Fruit fly (Drosophila melanogaster): ENCODE data around the gene CG16989.

The CG16989 gene

DNA sequence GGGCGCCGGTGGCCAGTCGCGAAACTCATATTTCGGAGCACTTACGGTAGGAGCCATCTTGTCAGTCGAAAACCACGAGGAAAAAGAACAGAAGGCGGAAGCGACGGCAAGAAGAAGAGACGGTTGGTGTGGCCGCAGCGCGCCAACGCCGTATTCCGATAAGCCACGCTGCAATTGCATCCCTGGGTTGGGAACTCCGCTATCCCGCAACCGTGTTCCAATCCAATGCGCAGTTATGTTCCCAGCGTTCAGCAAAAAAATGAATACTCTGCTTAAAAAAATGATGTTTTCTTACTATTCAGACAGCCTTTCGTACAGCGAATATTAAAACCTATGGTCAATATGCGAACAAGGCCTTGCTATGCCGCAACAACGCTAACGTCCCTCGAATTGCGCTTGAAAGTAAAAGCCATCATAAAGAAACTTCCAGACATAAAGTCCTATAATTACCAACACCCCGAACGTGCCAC is 27.9 kb upstream of the CG16989 start, which contains the start of gene RpL22 (continued):
- TF ChIP-seq eyg (GFP tag; optimal IDR thresholded peaks at IDR 0.05) (peak; percentile 83), CG11696 (GFP tag; IDR thresholded peaks at IDR 0.05) (peak; percentile 61; the same call in 1 of the 2 replicates), her (GFP tag; optimal IDR thresholded peaks at IDR 0.05) (peak; percentile 94), Mrtf (GFP tag; IDR thresholded peaks at IDR 0.05) (peak; percentile 60; the same call in 2 of the 3 replicates), Sox102F (GFP tag; optimal IDR thresholded peaks at IDR 0.05) (peak; percentile 60), ATbp (GFP tag; optimal IDR thresholded peaks at IDR 0.05) (peak; percentile 90), Hr51 (GFP tag; optimal IDR thresholded peaks at IDR 0.05) (peak; percentile 61 to 89), Nf-YC (tag; optimal IDR thresholded peaks at IDR 0.05) (peak; percentile 77), ac (GFP tag; optimal IDR thresholded peaks at IDR 0.05) (peak; percentile 72), emc (GFP tag; optimal IDR thresholded peaks at IDR 0.05) (peak; percentile 92), Chrac-16 (GFP tag; optimal IDR thresholded peaks at IDR 0.05) (peak; percentile 51), Sin3A (optimal IDR thresholded peaks at IDR 0.05) (peak; percentile 80), CG7556 (GFP tag; optimal IDR thresholded peaks at IDR 0.05) (peak; percentile 70), Ets97D (GFP tag; optimal IDR thresholded peaks at IDR 0.05) (peak; percentile 100), Lhr (GFP tag; optimal IDR thresholded peaks at IDR 0.05) (peak; percentile 97), Dbx (GFP tag; IDR thresholded peaks at IDR 0.05) (peak; percentile 92), knrl (GFP tag; IDR thresholded peaks at IDR 0.05; ENCODE audit: partially characterized antibody) (peak; percentile 57; the same call in 2 of the 3 replicates), CG11093 (GFP tag; IDR thresholded peaks at IDR 0.05) (peak; percentile 52; the same call in 1 of the 3 replicates), bcd (GFP tag; optimal IDR thresholded peaks at IDR 0.05) (peak; percentile 94), insv (GFP tag; optimal IDR thresholded peaks at IDR 0.05) (peak in 1 of 2 experiments; percentile 80), Stat92E (GFP tag; optimal IDR thresholded peaks at IDR 0.05) (peak in 1 of 3 experiments; percentile 46), D19B (GFP tag; optimal IDR thresholded peaks at IDR 0.05) (peak; percentile 69), ind (GFP tag; optimal IDR thresholded peaks at IDR 0.05) (peak; percentile 71), YL-1 (GFP tag; optimal IDR thresholded peaks at IDR 0.05) (peak; percentile 96), ci (GFP tag; IDR thresholded peaks at IDR 0.05) (peak; percentile 97), Side (GFP tag; optimal IDR thresholded peaks at IDR 0.05) (peak; percentile 94), CG10462 (GFP tag; optimal IDR thresholded peaks at IDR 0.05) (peak; percentile 57), otp (GFP tag; IDR thresholded peaks at IDR 0.05) (peak; percentile 90), disco-r (GFP tag; optimal IDR thresholded peaks at IDR 0.05) (peak; percentile 85), HmgZ (tag; optimal IDR thresholded peaks at IDR 0.05) (peak; percentile 94), zen2 (GFP tag; IDR thresholded peaks at IDR 0.05; ENCODE audit: partially characterized antibody) (no peak), Hr78 (GFP tag; optimal IDR thresholded peaks at IDR 0.05) (peak in 1 of 2 experiments; percentile 25), toy (GFP tag; IDR thresholded peaks at IDR 0.05) (peak; percentile 61; the same call in 1 of the 2 replicates), phol (tag; optimal IDR thresholded peaks at IDR 0.05) (peak; percentile 91), mld (GFP tag; IDR thresholded peaks at IDR 0.05; ENCODE audit: partially characterized antibody) (no peak), CG9817 (tag; optimal IDR thresholded peaks at IDR 0.05) (peak; percentile 77), stwl (tag; optimal IDR thresholded peaks at IDR 0.05) (peak; percentile 59), CG13296 (GFP tag; optimal IDR thresholded peaks at IDR 0.05) (peak; percentile 88), CHES-1-like (GFP tag; optimal IDR thresholded peaks at IDR 0.05) (peak; percentile 92), slp2 (GFP tag; optimal IDR thresholded peaks at IDR 0.05) (peak; percentile 85), unpg (GFP tag; optimal IDR thresholded peaks at IDR 0.05) (peak; percentile 79), Lpt (GFP tag; optimal IDR thresholded peaks at IDR 0.05) (no peak), CG10321 (GFP tag; IDR thresholded peaks at IDR 0.05) (peak; percentile 70), peb (GFP tag; IDR thresholded peaks at IDR 0.05) (peak; percentile 55; the same call in 1 of the 2 replicates), CG4404 (GFP tag; IDR thresholded peaks at IDR 0.05) (peak; percentile 66), ttk (GFP tag; IDR thresholded peaks at IDR 0.05) (peak; percentile 63; the same call in 1 of the 2 replicates), CG12659 (GFP tag; optimal IDR thresholded peaks at IDR 0.05) (peak; percentile 96), Gsc (GFP tag; IDR thresholded peaks at IDR 0.05) (no peak), CG10959 (GFP tag; IDR thresholded peaks at IDR 0.05) (peak; percentile 68), trem (tag; optimal IDR thresholded peaks at IDR 0.05) (peak; percentile 89)
